Fruit fly (Drosophila melanogaster) whole organism, adult: Measurements from ENCODE around the gene NimB1.

Source experiments
- CG11617 ChIP-seq: fragments of 200-800 bp; sonication (Bioruptor generic); optimal IDR thresholded peaks from 2 replicates; lab custom pipeline; 2017; ENCODE audit warnings: mild to moderate bottlenecking, missing biosample characterization, missing genetic modification reagents, missing genetic modification characterization
- CG12768 ChIP-seq: fragments of 200-800 bp; sonication (Bioruptor generic); optimal IDR thresholded peaks from 2 replicates; lab custom pipeline; 2017; ENCODE audit warnings: missing biosample characterization, missing genetic modification characterization, mild to moderate bottlenecking, moderate library complexity, missing genetic modification reagents
- CG14711 ChIP-seq: fragments of 200-800 bp; sonication (Bioruptor generic); optimal IDR thresholded peaks from 2 replicates; lab custom pipeline; 2018; ENCODE audit warnings: missing biosample characterization, mild to moderate bottlenecking, missing genetic modification characterization, moderate library complexity
- CG1620 ChIP-seq: fragments of 200-800 bp; sonication (Bioruptor generic); optimal IDR thresholded peaks from 2 replicates; lab custom pipeline; 2016; ENCODE audit warnings: missing biosample characterization, missing genetic modification characterization
- CG33017 ChIP-seq: fragments of 200-800 bp; sonication (Bioruptor generic); optimal IDR thresholded peaks from 2 replicates; lab custom pipeline; 2018; ENCODE audit warnings: missing biosample characterization, mild to moderate bottlenecking, missing genetic modification characterization, moderate library complexity
- CG5204 ChIP-seq: fragments of 200-800 bp; sonication (Bioruptor generic); optimal IDR thresholded peaks from 2 replicates; lab custom pipeline; 2016; ENCODE audit warnings: missing biosample characterization, missing genetic modification characterization
- CG7045 ChIP-seq: fragments of 200-800 bp; sonication (Bioruptor generic); optimal IDR thresholded peaks from 2 replicates; lab custom pipeline; 2017; ENCODE audit warnings: missing biosample characterization, mild to moderate bottlenecking, missing genetic modification characterization
- CG7101 ChIP-seq: fragments of 200-800 bp; sonication (Bioruptor generic); optimal IDR thresholded peaks from 2 replicates; lab custom pipeline; 2018; ENCODE audit warnings: missing biosample characterization, mild to moderate bottlenecking, missing genetic modification characterization, moderate library complexity
- Clk ChIP-seq: fragments of 200-800 bp; sonication (Bioruptor generic); optimal IDR thresholded peaks from 2 replicates; lab custom pipeline; 2017; ENCODE audit warnings: missing biosample characterization, missing genetic modification characterization
- Crg-1 ChIP-seq: fragments of 200-800 bp; sonication (Bioruptor generic); optimal IDR thresholded peaks from 2 replicates; lab custom pipeline; 2016; ENCODE audit warnings: missing biosample characterization, missing genetic modification characterization
- Hr96 ChIP-seq: fragments of 200-800 bp; sonication (Bioruptor generic); optimal IDR thresholded peaks from 2 replicates; lab custom pipeline; 2016; ENCODE audit warnings: missing biosample characterization, missing genetic modification characterization
- Mnt ChIP-seq: fragments of 200-800 bp; sonication (Bioruptor generic); optimal IDR thresholded peaks from 2 replicates; lab custom pipeline; 2016; ENCODE audit warnings: missing biosample characterization, mild to moderate bottlenecking, missing genetic modification characterization
- bab1 ChIP-seq: fragments of 200-800 bp; sonication (Bioruptor generic); optimal IDR thresholded peaks from 3 replicates; lab custom pipeline; 2019; ENCODE audit warnings: missing biosample characterization, mild to moderate bottlenecking, missing genetic modification characterization, moderate library complexity
- cic ChIP-seq: fragments of 200-800 bp; sonication (Bioruptor generic); optimal IDR thresholded peaks from 2 replicates; lab custom pipeline; 2017; ENCODE audit warnings: missing biosample characterization, mild to moderate bottlenecking, missing genetic modification characterization, moderate library complexity
- cnc ChIP-seq, 2 experiments: fragments of >200 bp; optimal IDR thresholded peaks; 2 replicates each; lab custom pipeline; 2017
- kay ChIP-seq: fragments of 200-800 bp; sonication (Bioruptor generic); peaks from one replicate; lab custom pipeline; 2016; ENCODE audit warnings: missing biosample characterization, missing genetic modification characterization, borderline replicate concordance
- ovo ChIP-seq: fragments of 200-800 bp; sonication (Bioruptor generic); optimal IDR thresholded peaks from 2 replicates; lab custom pipeline; 2016; ENCODE audit warnings: missing biosample characterization, missing genetic modification characterization
- pad ChIP-seq: fragments of 200-800 bp; sonication (Bioruptor generic); optimal IDR thresholded peaks from 3 replicates; lab custom pipeline; 2017; ENCODE audit warnings: missing biosample characterization, missing genetic modification characterization, mild to moderate bottlenecking, moderate library complexity, missing genetic modification reagents
- tj ChIP-seq: fragments of 200-800 bp; sonication (Bioruptor generic); optimal IDR thresholded peaks from 3 replicates; lab custom pipeline; 2017; ENCODE audit warnings: missing biosample characterization, mild to moderate bottlenecking, missing genetic modification characterization, moderate library complexity
- toe ChIP-seq: fragments of 200-800 bp; sonication (Bioruptor generic); optimal IDR thresholded peaks from 2 replicates; lab custom pipeline; 2016; ENCODE audit warnings: missing biosample characterization, missing genetic modification characterization

The NimB1 gene

dm6 chr2L:13998952-13999351 lies 35.6 kb downstream of the NimB1 start:
- TF ChIP-seq Hr96 (GFP tag; lab: Kevin White, UChicago), result no peak
- no peak for TF ChIP-seq CG7045
- TF ChIP-seq pad (GFP tag; lab: Kevin White, UChicago), result no peak
- TF ChIP-seq cic, result no peak
- TF ChIP-seq kay, result no peak
- TF ChIP-seq bab1 (GFP tag; lab: Kevin White, UChicago), result no peak

- TF ChIP-seq Hr96 (GFP tag; lab: Kevin White, UChicago), result no peak
- TF ChIP-seq toe (GFP tag; lab: Kevin White, UChicago), result no peak
- TF ChIP-seq ovo, result no peak
- TF ChIP-seq CG5204, result no peak
- TF ChIP-seq CG14711 (tag; lab: Kevin White, UChicago), result no peak
- TF ChIP-seq Mnt, result no peak
- TF ChIP-seq CG7101 (tag; lab: Kevin White, UChicago), result no peak
- no peak for TF ChIP-seq CG11617 (GFP tag; lab: Kevin White, UChicago)
- no peak for TF ChIP-seq tj (GFP tag; lab: Kevin White, UChicago)
- no peak for TF ChIP-seq cnc (optimal IDR thresholded peaks at IDR 0.05; lab: Kevin White, UChicago)
Observed at dm6 chr2L:14001078-14001477, 37.8 kb downstream of the NimB1 start, which contains the start of gene rk. TSS of gene rk (minus strand) at chr2L:14001248.

- TF ChIP-seq CG7045, result no peak
- no peak for TF ChIP-seq Crg-1 (GFP tag; lab: Kevin White, UChicago)
- TF ChIP-seq ovo, result no peak
- TF ChIP-seq CG1620, result no peak
- no peak for TF ChIP-seq CG33017 (tag; lab: Kevin White, UChicago)
- TF ChIP-seq CG7101 (tag; lab: Kevin White, UChicago), result no peak
- no peak for TF ChIP-seq CG14711 (tag; lab: Kevin White, UChicago)
- no peak for TF ChIP-seq Hr96 (GFP tag; lab: Kevin White, UChicago)
- TF ChIP-seq Clk (GFP tag; lab: Kevin White, UChicago), result no peak
- TF ChIP-seq bab1 (GFP tag; lab: Kevin White, UChicago), result no peak
- TF ChIP-seq CG11617 (GFP tag; lab: Kevin White, UChicago), result no peak
- TF ChIP-seq CG12768 (GFP tag; lab: Kevin White, UChicago), result no peak
- TF ChIP-seq CG5204, result no peak
- no peak for TF ChIP-seq cic
- no peak for TF ChIP-seq Mnt
- TF ChIP-seq pad (GFP tag; lab: Kevin White, UChicago), result no peak
- TF ChIP-seq tj (GFP tag; lab: Kevin White, UChicago), result no peak
- no peak for TF ChIP-seq cnc (optimal IDR thresholded peaks at IDR 0.05; lab: Kevin White, UChicago)
Observed at dm6 chr2L:14001887-14002286, 38.6 kb downstream of the NimB1 start.

- TF ChIP-seq kay, result peak; percentile 40
- TF ChIP-seq CG5204, result no peak
- TF ChIP-seq CG12768 (GFP tag; lab: Kevin White, UChicago), result no peak
Observed at dm6 chr2L:14007801-14008200, 44.5 kb downstream of the NimB1 start, which contains the start of gene CG42692. TSS of gene CG42692 (plus strand) at chr2L:14008101.

dm6 chr2L:14010410-14010809 lies 47.1 kb downstream of the NimB1 start:
- TF ChIP-seq Crg-1 (GFP tag; lab: Kevin White, UChicago), result no peak
- TF ChIP-seq cic, result no peak
- peak; percentile 29 for TF ChIP-seq CG12768 (GFP tag; lab: Kevin White, UChicago)
- no peak for TF ChIP-seq ovo
- peak; percentile 84 for TF ChIP-seq kay
- TF ChIP-seq CG7101 (tag; lab: Kevin White, UChicago), result no peak

- TF ChIP-seq toe (GFP tag; lab: Kevin White, UChicago) (no peak), ovo (no peak), bab1 (GFP tag; lab: Kevin White, UChicago) (peak; percentile 20), kay (peak; percentile 72), CG5204 (no peak), CG14711 (tag; lab: Kevin White, UChicago) (peak; percentile 36), Crg-1 (GFP tag; lab: Kevin White, UChicago) (no peak), CG12768 (GFP tag; lab: Kevin White, UChicago) (peak; percentile 11), CG7045 (peak; percentile 50), tj (GFP tag; lab: Kevin White, UChicago) (peak; percentile 16), CG11617 (GFP tag; lab: Kevin White, UChicago) (no peak), CG33017 (tag; lab: Kevin White, UChicago) (peak; percentile 75), Mnt (peak; percentile 7), Hr96 (GFP tag; lab: Kevin White, UChicago) (no peak), CG1620 (no peak), cic (peak; percentile 56), cnc (optimal IDR thresholded peaks at IDR 0.05; lab: Kevin White, UChicago) (peak in 1 of 2 experiments; percentile 49), pad (GFP tag; lab: Kevin White, UChicago) (peak; percentile 20), CG7101 (tag; lab: Kevin White, UChicago) (peak; percentile 59), Clk (GFP tag; lab: Kevin White, UChicago) (no peak)
Observed at dm6 chr2L:14011591-14012303, 48.4 kb downstream of the NimB1 start.
